Fruit fly (Drosophila melanogaster) whole organism, embryonic: Measurements from ENCODE around the gene Ptp10D.

Experiments used
- Atf-2 ChIP-seq: fragments of 200-800 bp; sonication (Bioruptor generic); optimal IDR thresholded peaks from 2 replicates; lab custom pipeline; 2016; ENCODE audit warnings: missing biosample characterization, missing genetic modification characterization
- B-H1 ChIP-seq: fragments of 200-800 bp; sonication (Bioruptor generic); IDR thresholded peaks from 3 replicates; pipeline ENCODE4 v1.3.6; 2022; ENCODE audit warnings: missing biosample characterization, missing genetic modification characterization
- CG12104 ChIP-seq: fragments of 200-800 bp; sonication (Bioruptor generic); optimal IDR thresholded peaks from 3 replicates; lab custom pipeline; 2016; ENCODE audit warnings: missing biosample characterization, missing genetic modification characterization
- CG12155 ChIP-seq: fragments of 200-800 bp; sonication (Bioruptor generic); optimal IDR thresholded peaks from 3 replicates; lab custom pipeline; 2016; ENCODE audit warnings: missing biosample characterization, missing genetic modification characterization
- CG12769 ChIP-seq: fragments of 200-800 bp; sonication (Bioruptor generic); optimal IDR thresholded peaks from 2 replicates; lab custom pipeline; 2019; ENCODE audit warnings: missing biosample characterization, mild to moderate bottlenecking, missing genetic modification characterization, moderate library complexity
- CG13424 ChIP-seq: fragments of 200-800 bp; sonication (Bioruptor generic); optimal IDR thresholded peaks from 2 replicates; lab custom pipeline; 2019; ENCODE audit warnings: missing biosample characterization, mild to moderate bottlenecking, missing genetic modification characterization, moderate library complexity
- CG13624 ChIP-seq: fragments of 200-800 bp; sonication (Bioruptor generic); optimal IDR thresholded peaks from 2 replicates; lab custom pipeline; 2016; ENCODE audit warnings: missing biosample characterization, missing genetic modification characterization
- CG13775 ChIP-seq: fragments of 200-800 bp; sonication (Bioruptor generic); optimal IDR thresholded peaks from 3 replicates; lab custom pipeline; 2017; ENCODE audit warnings: missing biosample characterization, mild to moderate bottlenecking, missing genetic modification characterization
- CG14710 ChIP-seq: fragments of 200-800 bp; sonication (Bioruptor generic); optimal IDR thresholded peaks from 3 replicates; lab custom pipeline; 2019; ENCODE audit warnings: missing biosample characterization, mild to moderate bottlenecking, missing genetic modification characterization, moderate library complexity
- CG14965 ChIP-seq: fragments of 200-800 bp; sonication (Bioruptor generic); optimal IDR thresholded peaks from 2 replicates; lab custom pipeline; 2016; ENCODE audit warnings: missing biosample characterization, missing genetic modification characterization, borderline replicate concordance
- CG1529 ChIP-seq: fragments of 200-800 bp; sonication (Bioruptor generic); optimal IDR thresholded peaks from 3 replicates; lab custom pipeline; 2018; ENCODE audit warnings: missing biosample characterization, missing genetic modification characterization
- CG1647 ChIP-seq: fragments of 200-800 bp; sonication (Bioruptor generic); optimal IDR thresholded peaks from 3 replicates; lab custom pipeline; 2016; ENCODE audit warnings: missing biosample characterization, missing genetic modification characterization
- CG17359 ChIP-seq: fragments of 200-800 bp; sonication (Bioruptor generic); optimal IDR thresholded peaks from 3 replicates; lab custom pipeline; 2018; ENCODE audit warnings: missing biosample characterization, mild to moderate bottlenecking, missing genetic modification characterization, moderate library complexity
- CG18476 ChIP-seq: fragments of 200-800 bp; sonication (Bioruptor generic); optimal IDR thresholded peaks from 2 replicates; lab custom pipeline; 2016; ENCODE audit warnings: missing biosample characterization, mild to moderate bottlenecking, missing genetic modification characterization
- CG18599 ChIP-seq: fragments of 200-800 bp; sonication (Bioruptor generic); optimal IDR thresholded peaks from 3 replicates; lab custom pipeline; 2017; ENCODE audit warnings: missing biosample characterization, missing genetic modification characterization, mild to moderate bottlenecking, moderate library complexity, missing genetic modification reagents
- CG2678 ChIP-seq: fragments of 200-800 bp; sonication (Bioruptor generic); optimal IDR thresholded peaks from 3 replicates; lab custom pipeline; 2019; ENCODE audit warnings: missing biosample characterization, mild to moderate bottlenecking, missing genetic modification characterization, moderate library complexity
- CG6254 ChIP-seq: fragments of 200-800 bp; sonication (Bioruptor generic); optimal IDR thresholded peaks from 3 replicates; lab custom pipeline; 2017; ENCODE audit warnings: mild to moderate bottlenecking, missing biosample characterization, missing genetic modification reagents, missing genetic modification characterization
- CG7745 ChIP-seq: fragments of 200-800 bp; sonication (Bioruptor generic); optimal IDR thresholded peaks from 2 replicates; lab custom pipeline; 2018; ENCODE audit warnings: missing biosample characterization, mild to moderate bottlenecking, missing genetic modification characterization, moderate library complexity
- CG7786 ChIP-seq: fragments of 200-800 bp; sonication (Bioruptor generic); optimal IDR thresholded peaks from 2 replicates; lab custom pipeline; 2016; ENCODE audit warnings: missing biosample characterization, missing genetic modification characterization
- CG8388 ChIP-seq: fragments of 200-800 bp; sonication (Bioruptor generic); optimal IDR thresholded peaks from 2 replicates; lab custom pipeline; 2019; ENCODE audit warnings: missing biosample characterization, mild to moderate bottlenecking, missing genetic modification characterization, moderate library complexity
- CG9797 ChIP-seq: fragments of 200-800 bp; sonication (Bioruptor generic); optimal IDR thresholded peaks from 3 replicates; lab custom pipeline; 2018; ENCODE audit warnings: missing biosample characterization, mild to moderate bottlenecking, missing genetic modification characterization
- HHEX ChIP-seq: fragments of 200-800 bp; sonication (Bioruptor generic); optimal IDR thresholded peaks from 3 replicates; lab custom pipeline; 2017; ENCODE audit warnings: missing biosample characterization, mild to moderate bottlenecking, missing genetic modification characterization, missing genetic modification reagents
- HLHmδ ChIP-seq: fragments of 200-800 bp; sonication (Bioruptor generic); optimal IDR thresholded peaks from 2 replicates; lab custom pipeline; 2018; ENCODE audit warnings: missing biosample characterization, mild to moderate bottlenecking, missing genetic modification characterization, moderate library complexity
- Mad ChIP-seq: fragments of 200-800 bp; sonication (Bioruptor generic); optimal IDR thresholded peaks from 2 replicates; lab custom pipeline; 2016; ENCODE audit warnings: missing biosample characterization, missing genetic modification characterization
- NK7.1 ChIP-seq: fragments of 200-800 bp; sonication (Bioruptor generic); optimal IDR thresholded peaks from 3 replicates; lab custom pipeline; 2016; ENCODE audit warnings: missing biosample characterization, missing genetic modification characterization
- Rfx ChIP-seq: fragments of 200-800 bp; sonication (Bioruptor generic); IDR thresholded peaks from 2 replicates; pipeline ENCODE4 v1.3.6; 2022; ENCODE audit warnings: missing biosample characterization, missing genetic modification characterization
- Scr ChIP-seq: fragments of 200-800 bp; sonication (Bioruptor generic); IDR thresholded peaks from 2 replicates; pipeline ENCODE4 v1.3.6; 2022; ENCODE audit warnings: missing biosample characterization, missing genetic modification characterization; ENCODE audit not compliant: partially characterized antibody
- Sin3A ChIP-seq: fragments of >200 bp; optimal IDR thresholded peaks from 2 replicates; lab custom pipeline; 2018
- Six4 ChIP-seq: fragments of 200-800 bp; sonication (Bioruptor generic); optimal IDR thresholded peaks from 2 replicates; lab custom pipeline; 2016; ENCODE audit warnings: missing biosample characterization, missing genetic modification characterization
- TFAM ChIP-seq: fragments of 200-800 bp; sonication (Bioruptor generic); optimal IDR thresholded peaks from 2 replicates; lab custom pipeline; 2017; ENCODE audit warnings: missing biosample characterization, missing genetic modification characterization, inconsistent platforms
- Xbp1 ChIP-seq: fragments of 200-800 bp; sonication (Bioruptor generic); optimal IDR thresholded peaks from 3 replicates; lab custom pipeline; 2016; ENCODE audit warnings: missing biosample characterization, mild to moderate bottlenecking, missing genetic modification characterization
- ac ChIP-seq: fragments of 200-800 bp; sonication (Bioruptor generic); optimal IDR thresholded peaks from 3 replicates; lab custom pipeline; 2017; ENCODE audit warnings: missing biosample characterization, mild to moderate bottlenecking, missing genetic modification characterization
- dpn ChIP-seq, 2 experiments: fragments of 200-800 bp; sonication (Bioruptor generic); optimal IDR thresholded peaks; 3 replicates each; lab custom pipeline; 2016; ENCODE audit warnings: missing biosample characterization in 2 of 2, missing genetic modification characterization in 2 of 2
- dysf ChIP-seq: fragments of 200-800 bp; sonication (Bioruptor generic); IDR thresholded peaks from 3 replicates; pipeline ENCODE4 v1.3.6; 2022; ENCODE audit warnings: missing biosample characterization, missing genetic modification characterization
- gem ChIP-seq: fragments of 200-800 bp; sonication (Bioruptor generic); optimal IDR thresholded peaks from 2 replicates; lab custom pipeline; 2019; ENCODE audit warnings: missing biosample characterization, mild to moderate bottlenecking, missing genetic modification characterization, moderate library complexity
- gfzf ChIP-seq: fragments of 200-800 bp; sonication (Bioruptor generic); optimal IDR thresholded peaks from 2 replicates; lab custom pipeline; 2016; ENCODE audit warnings: missing biosample characterization, mild to moderate bottlenecking, missing genetic modification characterization, moderate library complexity
- hkb ChIP-seq, 2 experiments: fragments of 200-800 bp in 1 of 2; fragments of >200 bp in 1 of 2; sonication (Bioruptor generic) in 1 of 2; IDR thresholded peaks in 1 of 2; optimal IDR thresholded peaks in 1 of 2; 2 replicates each; pipeline versions ENCODE4 v1.3.6 to Lab custom; 2017 to 2022; ENCODE audit warnings: missing biosample characterization in 1 of 2, missing genetic modification characterization in 1 of 2
- lmd ChIP-seq: fragments of 200-800 bp; sonication (Bioruptor generic); IDR thresholded peaks from 2 replicates; pipeline ENCODE4 v1.3.6; 2022; ENCODE audit warnings: missing biosample characterization, missing genetic modification characterization
- mam ChIP-seq: fragments of 200-800 bp; sonication (Bioruptor generic); optimal IDR thresholded peaks from 3 replicates; lab custom pipeline; 2016; ENCODE audit warnings: missing biosample characterization, missing genetic modification characterization
- nom ChIP-seq: fragments of 200-800 bp; sonication (Bioruptor generic); optimal IDR thresholded peaks from 2 replicates; lab custom pipeline; 2017; ENCODE audit warnings: missing biosample characterization, missing genetic modification characterization, mild to moderate bottlenecking, moderate library complexity, missing genetic modification reagents
- row ChIP-seq: fragments of 200-800 bp; sonication (Bioruptor generic); IDR thresholded peaks from 3 replicates; pipeline ENCODE4 v1.3.6; 2022; ENCODE audit warnings: missing biosample characterization, missing genetic modification characterization
- slbo ChIP-seq: fragments of 200-800 bp; sonication (Bioruptor generic); IDR thresholded peaks from 2 replicates; pipeline ENCODE4 v1.3.6; 2022; ENCODE audit warnings: missing biosample characterization, missing genetic modification characterization
- slou ChIP-seq: fragments of 200-800 bp; sonication (Bioruptor generic); optimal IDR thresholded peaks from 3 replicates; lab custom pipeline; 2016; ENCODE audit warnings: missing biosample characterization, missing genetic modification characterization
- slp2 ChIP-seq: fragments of 200-800 bp; sonication (Bioruptor generic); optimal IDR thresholded peaks from 2 replicates; lab custom pipeline; 2016; ENCODE audit warnings: missing biosample characterization, missing genetic modification characterization
- so ChIP-seq: fragments of 200-800 bp; sonication (Bioruptor generic); IDR thresholded peaks from 3 replicates; pipeline ENCODE4 v1.3.6; 2022; ENCODE audit warnings: missing biosample characterization, missing genetic modification characterization
- stc ChIP-seq: fragments of 200-800 bp; sonication (Bioruptor generic); IDR thresholded peaks from 2 replicates; pipeline ENCODE4 v1.3.6; 2022; ENCODE audit warnings: missing biosample characterization, missing genetic modification characterization
- trem ChIP-seq: fragments of 200-800 bp; optimal IDR thresholded peaks from 3 replicates; lab custom pipeline; 2019; ENCODE audit warnings: missing biosample characterization, mild to moderate bottlenecking, missing genetic modification characterization, moderate library complexity
- tup ChIP-seq: fragments of 200-800 bp; sonication (Bioruptor generic); optimal IDR thresholded peaks from 2 replicates; lab custom pipeline; 2016; ENCODE audit warnings: missing biosample characterization, mild to moderate bottlenecking, missing genetic modification characterization, moderate library complexity

Ptp10D gene

dm6 chrX:11621866-11622648, at the start of gene Ptp10D (continued):
- TF ChIP-seq CG14965 (GFP tag; lab: Kevin White, UChicago) = no peak
- TF ChIP-seq CG2678 (tag; lab: Kevin White, UChicago) = peak; percentile 2
- TF ChIP-seq gfzf (GFP tag; lab: Kevin White, UChicago) = peak; percentile 0
- TF ChIP-seq TFAM (GFP tag; lab: Kevin White, UChicago) = no peak
- no peak for TF ChIP-seq CG7786
- no peak for TF ChIP-seq hkb (optimal IDR thresholded peaks at IDR 0.05; lab: Kevin White, UChicago)
- TF ChIP-seq hkb (GFP tag; IDR thresholded peaks at IDR 0.05; lab: Robert Waterston, UW) = no peak
- no peak for TF ChIP-seq CG13424 (tag; lab: Kevin White, UChicago)
- no peak for TF ChIP-seq lmd (GFP tag; lab: Robert Waterston, UW)
- no peak for TF ChIP-seq slou (GFP tag; lab: Kevin White, UChicago)
- no peak for TF ChIP-seq CG18476 (GFP tag; lab: Kevin White, UChicago)
- TF ChIP-seq row (GFP tag; lab: Robert Waterston, UW) = peak; percentile 36; the same call in 2 of the 3 replicates
- TF ChIP-seq Six4 (GFP tag; lab: Kevin White, UChicago) = no peak
- no peak for TF ChIP-seq CG13775 (GFP tag; lab: Kevin White, UChicago)
- peak; percentile 18 for TF ChIP-seq CG12769 (tag; lab: Kevin White, UChicago)
- TF ChIP-seq dysf (GFP tag; lab: Robert Waterston, UW) = no peak
- 0 out of 2 replicates have a peak, but pooled peaks have one; percentile 30 for TF ChIP-seq slbo (GFP tag; lab: Robert Waterston, UW)
- TF ChIP-seq CG1529 (GFP tag; lab: Kevin White, UChicago) = no peak
- TF ChIP-seq CG12104 = no peak
- no peak for TF ChIP-seq CG13624 (GFP tag; lab: Kevin White, UChicago)
- no peak for TF ChIP-seq CG1647 (GFP tag; lab: Kevin White, UChicago)
- TF ChIP-seq Rfx (GFP tag; lab: Robert Waterston, UW) = peak; percentile 24; the same call in 1 of the 2 replicates
- peak; percentile 41 for TF ChIP-seq CG18599 (GFP tag; lab: Kevin White, UChicago)
- TF ChIP-seq CG14710 (tag; lab: Kevin White, UChicago) = no peak
- peak in 1 of 2 experiments; percentile 30 for TF ChIP-seq dpn (GFP tag; optimal IDR thresholded peaks at IDR 0.05; lab: Kevin White, UChicago)
- TF ChIP-seq CG17359 (tag; lab: Kevin White, UChicago) = no peak
- no peak for TF ChIP-seq HHEX (GFP tag; lab: Kevin White, UChicago)
- no peak for TF ChIP-seq tup (GFP tag; lab: Kevin White, UChicago)
- TF ChIP-seq slp2 (GFP tag; lab: Kevin White, UChicago) = no peak
- no peak for TF ChIP-seq CG6254 (GFP tag; lab: Kevin White, UChicago)
- peak; percentile 69 for TF ChIP-seq HLHmδ (GFP tag; lab: Kevin White, UChicago)
- TF ChIP-seq CG12155 = no peak
- TF ChIP-seq CG8388 (GFP tag; lab: Kevin White, UChicago) = no peak
- no peak for TF ChIP-seq mam (GFP tag; lab: Kevin White, UChicago)
- no peak for TF ChIP-seq Atf-2 (GFP tag; lab: Kevin White, UChicago)
- TF ChIP-seq NK7.1 (GFP tag; lab: Kevin White, UChicago) = no peak
- no peak for TF ChIP-seq trem (tag; lab: Kevin White, UChicago)

DNA sequence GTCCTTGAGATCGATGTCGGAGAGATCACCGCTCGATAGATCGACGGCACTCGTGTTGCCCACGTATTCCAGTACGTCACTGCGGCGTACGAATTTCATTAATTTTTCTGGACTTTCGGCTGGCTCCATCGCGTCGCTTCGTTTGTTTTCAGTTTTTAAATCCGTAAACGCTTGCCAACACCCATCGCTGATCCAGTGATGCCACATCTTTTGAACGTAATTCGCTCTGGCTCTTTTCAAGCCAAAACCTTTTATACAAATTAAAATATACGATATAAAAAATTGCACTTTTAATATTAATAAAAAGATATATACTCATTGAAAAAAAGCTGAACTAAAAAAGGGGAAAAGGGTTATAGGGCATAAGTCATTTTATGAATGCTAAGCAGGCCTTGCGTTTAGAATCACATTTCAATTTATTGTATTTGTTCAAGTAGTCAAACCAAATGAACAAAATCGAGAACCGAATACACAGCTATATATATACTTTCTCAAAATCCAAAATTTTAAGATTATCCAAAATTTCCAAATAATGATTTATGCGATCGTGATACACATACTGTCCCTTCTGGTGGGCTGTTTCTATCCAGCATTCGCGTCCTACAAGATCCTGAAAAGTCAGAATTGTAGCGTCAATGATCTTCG, 49.4 kb upstream of the Ptp10D start, which contains the start of the genes Kmn1 and Reepl1:
Gene Kmn1 (minus strand): TSS at position 173 of the 645 bp plus-strand sequence.
Gene Reepl1 (plus strand): TSS at position 438 of the 645 bp plus-strand sequence.
- TF ChIP-seq Scr (GFP tag; lab: Robert Waterston, UW) (no peak), ac (GFP tag; lab: Kevin White, UChicago) (no peak), CG9797 (no peak), Mad (no peak), CG7745 (tag; lab: Kevin White, UChicago) (no peak), Xbp1 (peak; percentile 4), gem (tag; lab: Kevin White, UChicago) (no peak), trem (tag; lab: Kevin White, UChicago) (no peak), stc (no peak), B-H1 (GFP tag; lab: Robert Waterston, UW) (no peak), CG1529 (GFP tag; lab: Kevin White, UChicago) (no peak), so (GFP tag; lab: Robert Waterston, UW) (no peak), Sin3A (no peak), nom (no peak)
